Fruit fly (Drosophila melanogaster): Measurements from ENCODE around the gene tau.

dm6 chr3R:27694583-27694982 is 37.8 kb upstream of the tau start, which contains the start of gene Acp98AB:
- TF ChIP-seq Dll (optimal IDR thresholded peaks at IDR 0.05) (no peak), EcR (GFP tag; optimal IDR thresholded peaks at IDR 0.05) (no peak), CG8478 (optimal IDR thresholded peaks at IDR 0.05) (no peak)

Measured in whole organism.